Fruit fly (Drosophila melanogaster): ENCODE results near the gene CG13850.

CG13850 gene

dm6 chr3R:22394004-22394403 lies 16.7 kb downstream of the CG13850 start, which contains the start of gene CG13857:
CG13857 (minus strand) TSS chr3R:22394104.
- TF ChIP-seq CG34406 (GFP tag; optimal IDR thresholded peaks at IDR 0.05) = no peak
- TF ChIP-seq vri (GFP tag; optimal IDR thresholded peaks at IDR 0.05) = no peak
- no peak for TF ChIP-seq Eip93F (GFP tag; optimal IDR thresholded peaks at IDR 0.05)
- TF ChIP-seq CG10631 (GFP tag; optimal IDR thresholded peaks at IDR 0.05) = no peak
- TF ChIP-seq ss (GFP tag; optimal IDR thresholded peaks at IDR 0.05) = no peak
- TF ChIP-seq cyc (GFP tag; optimal IDR thresholded peaks at IDR 0.05) = no peak

DNA sequence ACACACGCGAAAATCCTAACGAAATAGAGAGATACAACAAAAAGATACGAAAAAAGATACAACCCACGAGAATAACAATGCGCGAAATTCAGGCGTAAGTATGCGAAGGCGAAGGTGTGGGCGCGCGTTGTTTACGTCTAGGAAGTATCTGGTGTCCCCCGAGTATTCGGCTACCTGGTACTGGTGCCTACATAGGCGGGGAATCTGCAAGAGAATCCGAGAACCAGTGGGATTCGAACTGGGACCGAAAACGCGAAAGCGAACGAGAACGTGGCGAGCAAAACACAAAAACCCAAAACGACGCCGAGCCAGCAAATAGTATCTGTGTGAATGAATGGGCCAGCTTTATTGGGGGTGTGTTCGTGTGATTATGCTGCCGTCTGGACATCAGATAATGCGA lies 20.6 kb downstream of the CG13850 start:
- TF ChIP-seq CG11902 (GFP tag; optimal IDR thresholded peaks at IDR 0.05) = no peak
- TF ChIP-seq pdm3 (GFP tag; optimal IDR thresholded peaks at IDR 0.05) = no peak
- no peak for TF ChIP-seq CG11294 (GFP tag; IDR thresholded peaks at IDR 0.05)
- no peak for TF ChIP-seq Hr39 (GFP tag; optimal IDR thresholded peaks at IDR 0.05)
- TF ChIP-seq Blimp-1 (GFP tag; optimal IDR thresholded peaks at IDR 0.05) = no peak
- no peak for TF ChIP-seq acj6 (GFP tag; optimal IDR thresholded peaks at IDR 0.05)
- TF ChIP-seq CG9139 (GFP tag; optimal IDR thresholded peaks at IDR 0.05) = no peak
- TF ChIP-seq CG10631 (GFP tag; optimal IDR thresholded peaks at IDR 0.05) = no peak
- TF ChIP-seq spab (GFP tag; optimal IDR thresholded peaks at IDR 0.05) = no peak
- no peak for TF ChIP-seq Sox14 (GFP tag; optimal IDR thresholded peaks at IDR 0.05)

DNA sequence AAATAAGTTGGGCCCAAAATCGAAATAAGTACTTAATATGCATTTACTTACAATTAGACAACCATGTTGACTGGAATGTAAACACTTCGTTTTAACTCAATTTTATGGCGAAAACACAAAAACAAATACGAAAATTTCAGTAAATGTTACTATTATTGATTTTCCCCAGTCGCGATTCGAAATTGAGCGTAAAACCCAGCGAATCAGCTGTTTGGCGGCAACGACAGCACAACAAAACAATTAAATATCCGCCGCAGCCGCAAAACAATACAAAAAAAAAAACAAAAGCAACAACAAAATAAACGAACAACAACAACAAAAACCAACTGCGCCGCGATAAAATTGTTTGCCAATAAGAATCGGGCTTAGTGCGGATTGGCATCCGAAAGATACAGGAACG lies 21.1 kb downstream of the CG13850 start, which contains the start of the genes CAH8 and CG7059:
CAH8 (minus strand) TSS at position 101 of the 400 bp plus-strand sequence.
CG7059 (plus strand) TSS at position 167 of the 400 bp plus-strand sequence.
- TF ChIP-seq CG6808 (GFP tag; optimal IDR thresholded peaks at IDR 0.05) (no peak), CG32006 (GFP tag; optimal IDR thresholded peaks at IDR 0.05) (no peak), CG16779 (tag; optimal IDR thresholded peaks at IDR 0.05) (no peak), achi (GFP tag; optimal IDR thresholded peaks at IDR 0.05) (no peak), CG6854 (GFP tag; optimal IDR thresholded peaks at IDR 0.05) (no peak), CG8632 (GFP tag; optimal IDR thresholded peaks at IDR 0.05) (no peak), lz (GFP tag; optimal IDR thresholded peaks at IDR 0.05) (no peak), esn (GFP tag; optimal IDR thresholded peaks at IDR 0.05) (no peak), CG11902 (GFP tag; optimal IDR thresholded peaks at IDR 0.05) (no peak)

DNA sequence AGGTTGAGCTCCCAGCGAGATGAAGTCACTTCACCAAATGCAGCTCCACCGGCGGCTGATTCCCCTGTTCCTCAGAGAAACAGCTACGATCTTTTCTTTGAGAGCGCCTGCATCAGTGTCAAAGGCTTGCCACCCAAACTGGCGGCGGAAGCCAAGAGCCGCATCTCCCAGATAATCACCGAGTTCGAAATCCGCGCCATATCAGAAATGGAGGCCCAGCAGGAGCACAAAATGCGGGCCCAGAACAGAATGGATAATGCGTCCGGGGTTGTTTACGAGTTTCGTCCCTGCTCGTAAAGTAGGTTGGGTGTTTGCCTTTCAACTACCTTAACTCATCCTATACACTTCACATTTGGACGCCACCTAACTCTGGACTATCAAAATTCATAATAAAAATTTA lies 29.0 kb downstream of the CG13850 start, which contains the start of gene Gpdh3:
Gpdh3 (plus strand) TSS at position 301 of the 400 bp plus-strand sequence.
- TF ChIP-seq Ets96B (tag; optimal IDR thresholded peaks at IDR 0.05) = no peak
- TF ChIP-seq CG8319 (GFP tag; optimal IDR thresholded peaks at IDR 0.05) = no peak
- TF ChIP-seq Sox15 (GFP tag; optimal IDR thresholded peaks at IDR 0.05) = no peak
- TF ChIP-seq Hr38 (GFP tag; optimal IDR thresholded peaks at IDR 0.05) = no peak
- TF ChIP-seq CG11762 (GFP tag; optimal IDR thresholded peaks at IDR 0.05; ENCODE audit: insufficient read depth) = no peak
- no peak for TF ChIP-seq CG8119 (GFP tag; IDR thresholded peaks at IDR 0.05)
- TF ChIP-seq CG6792 (GFP tag; optimal IDR thresholded peaks at IDR 0.05) = no peak
- no peak for TF ChIP-seq Sox14 (GFP tag; optimal IDR thresholded peaks at IDR 0.05)
- TF ChIP-seq Eip78C (GFP tag) = no peak
- TF ChIP-seq Eip93F (GFP tag; optimal IDR thresholded peaks at IDR 0.05) = no peak

DNA sequence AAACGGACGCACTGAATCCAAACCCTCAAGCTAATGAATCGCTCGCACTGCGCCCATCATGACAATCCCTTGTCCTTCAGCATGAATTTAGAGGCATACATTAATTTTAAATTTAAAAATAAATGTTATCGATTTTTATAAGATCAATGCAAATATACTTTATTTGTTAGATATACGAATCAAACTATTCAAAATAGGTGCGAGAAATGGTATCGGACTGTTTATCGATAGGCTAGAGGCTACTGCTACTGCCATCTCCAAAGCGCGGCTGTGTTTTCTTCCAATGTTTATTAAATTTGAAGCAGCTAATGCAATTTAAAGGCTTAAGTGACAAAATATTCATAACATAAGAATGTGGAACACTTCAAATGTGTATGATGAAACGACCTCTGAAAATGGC lies 29.6 kb downstream of the CG13850 start, which contains the start of gene CG43342:
CG43342 (plus strand) TSS at position 264 of the 400 bp plus-strand sequence.
- TF ChIP-seq Sox102F (GFP tag; optimal IDR thresholded peaks at IDR 0.05) (no peak), fkh (GFP tag; optimal IDR thresholded peaks at IDR 0.05) (peak; percentile 64)

Data from whole organism, prepupa.